Fruit fly (Drosophila melanogaster) S2 (cell line): ENCODE measurements around the gene cwo.
A peak's percentile ranks its signal among the peaks of the same experiment; 100 is the strongest.
"Not testable (repeated sequence)": the region's sequence is repeated elsewhere in the genome, so short reads cannot be mapped to it uniquely, and the experiment has no call there.

Experiments used
- CG8478 ChIP-seq: fragments of >200 bp; optimal IDR thresholded peaks from 2 replicates; lab custom pipeline; 2018
- CTCF ChIP-seq, 2 experiments: fragments of >200 bp; optimal IDR thresholded peaks; 2 replicates each; lab custom pipeline; 2018

The cwo gene

DNA sequence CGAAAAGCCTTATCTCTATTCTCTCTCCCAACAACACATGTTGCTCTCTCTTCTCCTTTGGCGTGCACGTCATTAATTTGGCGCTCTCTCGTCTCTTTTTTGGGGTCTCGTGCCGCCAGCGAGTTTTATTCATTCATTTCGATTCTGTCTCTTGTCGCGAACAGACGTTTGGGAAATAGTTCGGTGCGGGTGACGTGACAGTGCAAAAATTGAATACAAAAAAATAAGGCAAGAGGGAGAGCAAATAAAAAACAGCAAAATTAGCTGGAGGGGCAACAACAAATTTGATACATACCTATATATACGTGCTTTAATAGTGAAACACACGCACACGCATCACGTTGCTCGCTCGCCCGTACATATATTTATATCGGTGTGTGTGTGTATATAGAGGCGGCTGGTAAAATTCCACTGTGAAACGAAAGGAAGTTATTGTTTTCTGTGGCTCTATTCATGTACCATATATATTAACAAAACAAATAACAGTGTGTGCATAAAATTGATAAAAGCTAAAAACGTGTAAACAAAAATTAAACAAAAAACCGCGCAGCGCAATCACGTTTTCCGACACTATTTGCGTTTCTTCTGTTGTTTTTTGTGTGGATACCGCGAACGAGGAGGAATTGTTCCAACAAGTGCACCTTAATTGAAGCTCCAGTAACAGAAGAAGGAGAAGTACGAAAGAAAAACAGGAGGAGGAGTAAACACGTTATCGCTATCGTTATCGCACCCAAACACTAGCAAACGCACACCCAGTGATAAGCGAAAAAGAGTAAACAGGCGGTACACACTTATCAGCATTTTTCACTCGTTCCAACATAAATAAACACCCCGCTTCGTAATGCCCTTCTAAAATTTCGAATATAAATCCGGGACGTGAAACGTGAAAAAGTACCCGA, at the start of gene cwo:
TSS of gene cwo (plus strand) at position 131 of the 899 bp plus-strand sequence.
- TF ChIP-seq CTCF (optimal IDR thresholded peaks at IDR 0.05; lab: Kevin White, UChicago): no peak
- no peak for TF ChIP-seq CG8478 (lab: Kevin White, UChicago)

DNA sequence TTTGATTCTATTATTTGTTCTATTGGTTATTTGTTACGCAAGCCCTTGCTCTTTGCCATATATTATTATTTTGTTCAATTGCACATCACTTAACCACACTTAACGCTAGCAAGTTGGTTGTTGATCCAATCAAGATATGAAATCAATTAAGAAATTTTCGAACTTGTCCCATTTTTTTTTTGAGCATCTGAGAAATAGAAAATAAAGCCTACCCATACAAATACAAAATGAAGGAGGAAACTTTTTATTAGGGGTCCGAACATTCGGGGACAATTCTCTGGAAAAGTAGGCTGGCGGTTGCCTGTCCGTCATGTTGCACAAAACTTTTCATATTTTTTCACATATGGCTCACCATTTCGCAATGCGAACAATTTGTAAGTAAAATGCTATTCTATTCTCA, 47.4 kb upstream of the cwo start, which contains the start of gene CG18545:
TSS of gene CG18545 (plus strand) at position 301 of the 400 bp plus-strand sequence.
- TF ChIP-seq CTCF (optimal IDR thresholded peaks at IDR 0.05; lab: Kevin White, UChicago); CG8478 (lab: Kevin White, UChicago): not testable (repeated sequence)

DNA sequence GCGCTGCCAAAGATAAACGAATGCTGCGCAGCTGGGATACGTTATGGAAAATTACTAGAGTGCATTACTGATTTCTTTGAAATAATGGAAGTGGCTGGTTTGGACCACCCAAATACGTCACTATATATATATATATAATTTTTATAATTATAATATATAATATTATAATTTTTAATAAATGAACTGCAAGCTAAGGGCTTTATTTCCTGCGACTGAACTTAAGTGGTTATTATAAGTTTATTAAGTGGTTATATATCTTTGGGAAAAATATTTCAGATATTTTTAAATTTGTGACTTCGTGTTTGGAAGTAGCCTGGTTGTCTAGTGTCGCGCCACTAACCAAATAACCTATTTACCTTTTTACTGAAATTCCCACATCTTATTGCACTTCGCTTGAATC, 39.6 kb upstream of the cwo start, which contains the start of gene CG31406:
TSS of gene CG31406 (plus strand) at position 301 of the 400 bp plus-strand sequence.
- not testable (repeated sequence) for TF ChIP-seq CG8478 (lab: Kevin White, UChicago); CTCF (optimal IDR thresholded peaks at IDR 0.05; lab: Kevin White, UChicago)

DNA sequence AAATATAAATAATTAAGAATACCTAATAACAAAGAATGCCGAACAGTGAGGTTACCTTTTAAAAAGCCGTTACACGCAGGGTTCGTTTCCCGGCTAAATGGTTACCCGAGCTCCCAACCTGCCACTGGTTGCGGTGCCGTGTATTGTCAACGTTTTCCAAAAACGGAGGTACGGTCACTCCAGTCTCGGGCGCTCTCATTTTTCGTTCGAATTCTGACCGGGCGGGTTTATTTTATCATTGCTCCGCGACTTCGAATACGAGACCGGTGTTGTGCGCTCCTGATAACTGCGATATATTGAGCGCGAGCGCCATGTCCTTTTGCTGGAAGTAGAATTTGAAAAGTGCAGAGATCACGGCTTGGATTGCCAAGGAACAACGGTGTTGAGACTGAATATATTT, 38.1 kb upstream of the cwo start, which contains the start of gene jumu:
TSS of gene jumu (plus strand) at position 196 of the 400 bp plus-strand sequence.
- TF ChIP-seq CTCF (optimal IDR thresholded peaks at IDR 0.05; lab: Kevin White, UChicago) (peak; percentile 13 to 66), CG8478 (lab: Kevin White, UChicago) (no peak)

DNA sequence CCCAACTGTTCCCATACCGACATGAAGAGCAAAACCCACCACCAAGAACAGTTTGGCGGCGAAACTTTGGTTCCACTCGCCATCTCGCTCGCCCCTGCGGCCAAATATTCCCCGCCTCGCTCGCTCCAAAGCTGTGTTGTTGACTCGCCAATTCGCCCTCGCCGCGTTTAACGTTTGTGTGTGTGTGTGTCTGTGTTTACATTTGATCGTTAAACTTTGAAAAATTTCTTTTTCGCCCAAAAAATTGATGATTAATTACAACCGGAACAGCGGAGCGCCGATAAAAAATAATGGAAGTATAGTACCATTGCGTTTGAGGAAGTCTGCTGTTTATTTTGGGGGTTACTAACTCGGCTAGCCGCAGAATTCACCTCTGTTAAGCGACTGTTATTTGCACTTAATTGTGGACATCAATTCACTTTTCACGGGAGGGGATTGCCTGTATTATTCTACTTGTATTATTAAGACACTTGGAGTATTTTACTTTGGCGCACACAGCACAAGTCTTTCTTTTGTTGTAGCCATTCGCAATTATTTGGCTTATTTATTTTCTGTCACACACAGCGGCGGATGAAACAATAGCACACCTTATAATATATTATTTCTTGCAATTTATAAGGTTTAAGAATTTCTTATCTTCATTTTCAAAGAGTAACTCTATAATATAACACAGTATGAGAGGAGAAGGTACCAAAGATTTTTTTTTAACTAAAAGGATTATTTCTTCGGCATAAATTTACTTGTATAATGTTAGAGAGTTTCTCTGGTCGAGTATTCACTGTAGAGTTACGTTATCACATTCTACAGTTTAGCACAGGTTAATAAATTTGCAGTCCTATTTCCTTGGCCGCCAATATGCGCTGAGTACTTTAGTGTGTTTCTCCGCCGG, 37.1 kb upstream of the cwo start:
- TF ChIP-seq CG8478 (lab: Kevin White, UChicago): no peak
- TF ChIP-seq CTCF (optimal IDR thresholded peaks at IDR 0.05; lab: Kevin White, UChicago): no peak

DNA sequence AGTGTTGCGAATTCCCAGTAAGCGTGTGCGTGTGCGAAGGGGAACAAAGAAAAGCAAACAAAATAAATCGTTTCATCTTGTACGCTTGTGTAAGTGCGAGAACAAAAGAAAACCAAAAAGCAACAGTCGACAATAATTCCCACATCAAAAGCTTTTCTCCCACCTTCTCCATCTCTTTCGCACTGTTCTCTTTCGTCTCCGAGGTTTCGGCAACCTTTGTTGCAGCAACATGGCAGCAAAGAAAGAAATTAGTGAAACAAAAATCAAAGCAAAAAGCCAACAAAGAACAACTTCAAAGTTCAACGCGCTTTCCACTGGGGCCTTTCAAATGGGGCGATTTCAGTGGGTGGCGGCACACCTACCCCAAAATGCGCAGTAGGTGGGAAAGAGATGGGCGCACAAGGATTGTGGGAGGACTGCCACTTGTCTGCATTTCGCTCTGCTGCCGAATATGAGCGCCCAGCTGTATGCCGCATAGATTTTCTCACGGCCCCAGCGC, 36.0 kb upstream of the cwo start:
- TF ChIP-seq CTCF (optimal IDR thresholded peaks at IDR 0.05; lab: Kevin White, UChicago) (no peak), CG8478 (lab: Kevin White, UChicago) (no peak)

DNA sequence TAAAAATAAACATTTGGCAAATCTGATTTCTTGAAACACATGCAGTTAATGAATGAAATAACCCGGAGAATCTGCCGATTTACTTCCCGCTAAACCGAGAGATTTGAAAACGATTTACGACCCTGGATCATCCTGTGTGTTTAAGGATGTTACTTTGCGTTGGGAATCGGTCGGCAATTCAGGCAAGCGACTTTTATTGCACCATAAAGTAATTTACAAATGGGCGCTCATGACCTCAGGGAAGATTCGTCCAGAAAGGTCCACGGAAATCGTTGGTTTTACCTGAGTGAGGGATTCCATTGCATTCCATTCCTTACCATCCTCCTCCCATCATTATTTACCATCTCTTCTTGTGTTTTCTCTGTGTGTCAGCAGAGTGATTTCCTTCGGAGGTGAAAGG, 35.2 kb upstream of the cwo start:
- TF ChIP-seq CG8478 (lab: Kevin White, UChicago): no peak
- TF ChIP-seq CTCF (optimal IDR thresholded peaks at IDR 0.05; lab: Kevin White, UChicago): no peak

DNA sequence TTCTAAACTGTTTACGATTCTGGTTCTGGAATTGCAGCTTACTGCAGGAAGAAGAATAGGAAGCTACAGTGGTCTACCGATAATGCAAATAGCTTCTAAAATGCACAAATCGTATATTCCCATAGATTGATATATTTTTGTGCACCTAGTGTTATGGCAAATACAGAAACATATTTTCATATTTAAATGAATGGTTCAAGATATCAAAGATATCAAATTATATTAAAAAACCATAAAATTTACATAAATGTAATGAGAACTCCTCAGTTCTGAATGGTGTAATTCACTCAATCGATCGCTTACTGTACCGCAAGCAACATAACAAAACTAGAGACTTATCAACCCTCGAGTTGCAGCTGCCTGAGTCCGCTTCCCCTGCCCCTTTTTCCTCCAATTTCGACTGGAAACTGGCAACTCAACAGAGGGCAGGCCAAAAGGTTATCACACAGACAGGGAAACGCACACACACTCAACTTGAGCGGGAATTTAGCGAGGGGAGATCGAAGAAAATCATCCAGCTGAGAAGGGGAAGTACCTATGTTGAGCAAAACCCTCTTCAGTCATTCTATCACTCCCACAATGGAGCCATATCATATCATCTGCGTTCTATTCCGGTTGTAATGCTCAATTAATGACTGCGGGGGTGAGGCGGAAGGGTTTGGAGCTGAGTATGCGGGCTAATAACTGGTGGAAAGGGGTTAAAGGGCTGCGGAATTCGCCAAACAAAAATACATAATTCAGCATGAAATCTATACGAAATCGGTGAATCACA, 33.9 kb upstream of the cwo start:
- TF ChIP-seq CTCF (optimal IDR thresholded peaks at IDR 0.05; lab: Kevin White, UChicago) (no peak), CG8478 (lab: Kevin White, UChicago) (no peak)

DNA sequence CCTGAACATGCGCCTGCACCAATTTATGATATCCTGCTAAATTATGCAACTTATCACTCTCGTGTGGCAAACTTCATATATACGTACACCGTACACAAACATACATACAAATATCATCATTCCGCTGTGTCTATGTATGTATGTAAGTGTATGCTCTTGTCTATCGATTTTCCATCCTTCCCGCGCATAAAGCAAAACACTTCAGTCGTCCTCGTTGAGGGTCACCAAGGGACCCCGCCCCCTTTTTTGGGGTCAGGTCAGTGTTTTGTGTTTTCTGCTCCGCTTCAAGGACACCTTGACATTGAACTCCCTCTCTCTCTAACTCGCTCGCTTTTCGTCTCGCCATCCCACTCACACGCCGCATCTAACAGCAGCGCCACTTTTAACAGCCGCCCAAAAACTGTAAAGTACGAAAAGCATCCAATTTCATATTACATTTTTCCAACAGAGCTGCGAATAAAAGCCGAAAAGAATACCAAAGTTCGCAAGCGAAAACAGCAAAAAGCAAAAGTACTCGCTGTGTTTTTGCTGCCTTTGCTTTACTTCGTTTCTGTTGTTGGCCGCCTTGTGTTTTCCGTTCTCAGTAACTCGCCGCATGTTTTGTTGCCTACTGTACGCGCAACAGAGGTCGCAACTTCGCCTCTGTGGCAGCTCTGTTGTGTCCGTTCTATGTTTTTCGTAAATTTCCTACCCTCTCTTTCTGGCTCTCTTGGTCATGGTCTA, 32.1 kb upstream of the cwo start:
- TF ChIP-seq CG8478 (lab: Kevin White, UChicago): no peak
- TF ChIP-seq CTCF (optimal IDR thresholded peaks at IDR 0.05; lab: Kevin White, UChicago): no peak

DNA sequence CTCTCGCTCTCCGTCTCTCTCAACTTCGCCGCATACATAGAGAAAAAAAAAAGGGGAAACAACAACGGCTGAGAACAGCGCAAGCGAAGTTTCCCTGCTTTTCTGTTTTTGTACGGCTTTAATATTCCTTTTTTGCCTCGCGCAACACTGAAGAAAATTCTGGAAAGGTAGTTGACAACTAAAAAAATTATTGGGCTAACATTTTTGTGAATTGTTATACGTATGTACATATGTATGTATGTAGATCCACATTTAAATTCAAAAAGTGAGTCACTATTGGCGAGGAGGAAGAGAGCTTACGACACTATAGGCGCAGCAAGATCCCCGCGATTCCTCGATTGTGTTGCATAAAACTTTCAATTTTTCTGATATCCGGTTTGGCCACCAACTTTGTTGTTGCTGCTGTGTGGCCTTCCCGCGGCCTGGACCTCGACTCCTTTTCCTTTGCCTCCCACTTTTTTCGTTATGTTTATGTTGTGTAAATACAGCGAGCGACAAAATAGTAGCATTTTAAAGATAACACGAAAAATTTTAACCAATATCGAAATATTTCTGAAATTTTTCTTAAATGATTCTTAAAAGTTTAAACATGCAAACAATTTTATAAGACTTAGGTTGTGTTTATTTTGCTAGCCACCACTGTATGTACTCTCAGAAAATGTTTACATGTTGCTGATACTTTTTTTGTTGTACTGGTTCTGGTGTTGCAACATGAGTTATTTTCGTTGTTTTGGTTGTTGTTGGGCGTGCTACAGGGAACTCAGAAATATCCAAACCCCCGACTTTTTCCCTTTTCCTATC, 31.3 kb upstream of the cwo start:
- TF ChIP-seq CTCF (optimal IDR thresholded peaks at IDR 0.05; lab: Kevin White, UChicago) (no peak), CG8478 (lab: Kevin White, UChicago) (no peak)

DNA sequence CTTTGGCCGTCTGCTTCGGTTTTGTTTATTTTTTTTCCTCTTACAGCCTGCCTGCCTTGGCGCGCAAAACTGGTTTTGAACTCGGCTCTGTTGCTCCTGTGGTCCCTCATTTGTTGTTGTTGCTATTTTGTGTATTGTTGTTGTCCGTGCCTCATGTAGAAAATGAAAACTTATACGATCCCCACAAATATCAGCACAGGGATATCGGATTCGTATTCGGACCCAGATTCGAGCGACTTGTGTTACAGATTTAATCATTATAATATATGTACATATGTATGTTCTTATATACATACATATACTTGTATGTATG, 30.7 kb upstream of the cwo start:
- TF ChIP-seq CG8478 (lab: Kevin White, UChicago) (no peak), CTCF (optimal IDR thresholded peaks at IDR 0.05; lab: Kevin White, UChicago) (peak in 1 of 2 experiments; percentile 40)

DNA sequence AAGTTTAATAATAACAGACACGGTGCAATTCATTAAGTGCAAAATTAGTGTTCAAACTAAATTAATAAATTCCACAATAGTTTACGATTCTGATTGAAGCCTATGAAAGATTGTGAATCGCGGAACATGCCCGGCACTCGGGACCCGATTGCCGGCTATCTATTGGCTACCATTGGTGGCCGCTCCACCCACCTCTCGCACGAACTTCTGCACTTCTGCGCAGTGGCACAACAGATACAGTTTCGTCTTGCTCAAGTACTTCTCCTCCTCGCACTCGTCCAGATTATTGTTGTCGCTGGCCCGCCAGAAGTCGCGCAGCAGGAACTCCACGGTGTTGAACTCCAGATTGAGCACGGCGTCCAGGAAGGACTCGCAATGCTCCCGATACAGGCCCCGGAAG, 23.8 kb upstream of the cwo start:
- no peak for TF ChIP-seq CG8478 (lab: Kevin White, UChicago)

DNA sequence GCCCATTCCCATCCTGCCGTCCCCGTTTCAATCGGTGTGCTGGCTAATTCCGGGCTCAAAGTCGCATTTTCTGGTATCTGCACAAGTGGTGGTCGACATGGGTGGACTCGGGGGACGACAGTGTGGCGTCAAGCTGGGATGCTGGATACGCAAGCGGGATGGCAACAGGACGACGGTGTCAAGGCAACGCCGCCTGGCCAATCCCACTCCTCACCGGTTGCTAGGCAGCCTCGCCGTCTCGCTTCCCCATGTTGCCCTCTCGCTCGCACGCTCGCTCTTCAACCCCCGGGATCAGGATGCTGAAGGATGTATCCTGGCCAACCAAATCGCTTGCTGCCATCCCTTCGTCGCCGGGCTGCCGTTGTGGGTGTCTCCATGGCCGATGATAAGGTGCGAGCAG, 19.8 kb upstream of the cwo start:
- TF ChIP-seq CTCF (optimal IDR thresholded peaks at IDR 0.05; lab: Kevin White, UChicago) (peak in 1 of 2 experiments; percentile 27), CG8478 (lab: Kevin White, UChicago) (no peak)
